Fruit fly (Drosophila melanogaster): ENCODE measurements around the gene Rpt3R.
A peak's percentile ranks its signal among the peaks of the same experiment; 100 is the strongest.

Rpt3R gene

DNA sequence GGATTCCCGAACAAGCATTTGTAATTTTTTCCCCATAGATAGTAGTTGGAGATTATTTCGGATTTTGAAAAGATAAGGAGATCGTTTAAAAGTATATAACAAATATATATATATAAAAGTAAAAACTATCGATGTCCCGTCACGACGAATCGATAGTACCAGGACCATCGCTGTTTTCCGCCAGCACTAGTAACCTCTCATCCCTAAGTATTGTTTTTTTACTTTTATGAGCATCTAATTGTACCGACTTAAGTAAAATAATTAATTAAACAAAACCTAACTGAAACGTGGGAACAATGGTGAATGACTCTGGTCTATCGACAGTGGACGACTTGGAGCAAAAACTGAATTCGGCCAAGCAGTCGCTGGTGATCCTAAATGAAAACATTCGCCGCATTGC, 15.6 kb downstream of the Rpt3R start, which contains the start of gene Pnn (continued):
- TF ChIP-seq cwo (GFP tag; optimal IDR thresholded peaks at IDR 0.05) (no peak), CG9797 (GFP tag; optimal IDR thresholded peaks at IDR 0.05) (peak; percentile 17), nmo (GFP tag; optimal IDR thresholded peaks at IDR 0.05) (peak; percentile 47), unc-4 (GFP tag; IDR thresholded peaks at IDR 0.05; ENCODE audit: partially characterized antibody) (peak; percentile 90), BEAF-32 (GFP tag; optimal IDR thresholded peaks at IDR 0.05) (peak; percentile 84), Nf-YA (GFP tag; IDR thresholded peaks at IDR 0.05) (no peak), bbx (GFP tag; IDR thresholded peaks at IDR 0.05; ENCODE audit: partially characterized antibody) (peak; percentile 88), CG1832 (GFP tag; optimal IDR thresholded peaks at IDR 0.05) (no peak), Mrtf (GFP tag; IDR thresholded peaks at IDR 0.05) (no peak), CG1529 (GFP tag; optimal IDR thresholded peaks at IDR 0.05) (no peak), CG32767 (GFP tag; IDR thresholded peaks at IDR 0.05) (0 out of 2 replicates have a peak, but pooled peaks have one; percentile 19), Fer3 (tag; optimal IDR thresholded peaks at IDR 0.05) (no peak), CG15479 (GFP tag; optimal IDR thresholded peaks at IDR 0.05) (no peak), Pdp1 (GFP tag; optimal IDR thresholded peaks at IDR 0.05) (no peak), Rx (GFP tag; IDR thresholded peaks at IDR 0.05) (no peak), nom (GFP tag; optimal IDR thresholded peaks at IDR 0.05) (no peak), cato (GFP tag; optimal IDR thresholded peaks at IDR 0.05; ENCODE audit: borderline replicate concordance) (no peak), Bteb2 (GFP tag; optimal IDR thresholded peaks at IDR 0.05) (no peak), CG9437 (GFP tag; optimal IDR thresholded peaks at IDR 0.05) (peak; percentile 22), H15 (GFP tag; IDR thresholded peaks at IDR 0.05) (no peak), CG15514 (GFP tag; optimal IDR thresholded peaks at IDR 0.05) (no peak), CG2712 (tag; optimal IDR thresholded peaks at IDR 0.05) (peak; percentile 42), gem (tag; optimal IDR thresholded peaks at IDR 0.05) (no peak), kah (GFP tag; optimal IDR thresholded peaks at IDR 0.05) (no peak), luna (GFP tag; optimal IDR thresholded peaks at IDR 0.05) (no peak), gcm2 (GFP tag; optimal IDR thresholded peaks at IDR 0.05) (no peak), bab2 (GFP tag; optimal IDR thresholded peaks at IDR 0.05) (no peak), Oaz (GFP tag; IDR thresholded peaks at IDR 0.05) (no peak), CG2202 (tag; optimal IDR thresholded peaks at IDR 0.05) (no peak), Dek (tag; optimal IDR thresholded peaks at IDR 0.05) (no peak), Optix (GFP tag; IDR thresholded peaks at IDR 0.05) (no peak), lola (GFP tag; optimal IDR thresholded peaks at IDR 0.05) (no peak), CG32772 (GFP tag; IDR thresholded peaks at IDR 0.05) (no peak), CG7556 (GFP tag; optimal IDR thresholded peaks at IDR 0.05) (no peak), CG6654 (GFP tag; optimal IDR thresholded peaks at IDR 0.05) (no peak), CG14667 (GFP tag; IDR thresholded peaks at IDR 0.05) (no peak), CG15696 (tag; optimal IDR thresholded peaks at IDR 0.05) (no peak), CG2678 (tag; optimal IDR thresholded peaks at IDR 0.05) (no peak), Antp (GFP tag; optimal IDR thresholded peaks at IDR 0.05) (no peak), CG9817 (tag; optimal IDR thresholded peaks at IDR 0.05) (no peak), CG30403 (GFP tag; optimal IDR thresholded peaks at IDR 0.05) (no peak), slp2 (GFP tag; optimal IDR thresholded peaks at IDR 0.05) (no peak), crc (GFP tag; optimal IDR thresholded peaks at IDR 0.05) (no peak), CG30431 (GFP tag; optimal IDR thresholded peaks at IDR 0.05) (no peak), CG32532 (GFP tag; IDR thresholded peaks at IDR 0.05) (no peak), Ravus (GFP tag; IDR thresholded peaks at IDR 0.05) (no peak), CG3281 (GFP tag; optimal IDR thresholded peaks at IDR 0.05) (no peak), H2.0 (GFP tag; IDR thresholded peaks at IDR 0.05) (no peak), da (GFP tag; optimal IDR thresholded peaks at IDR 0.05) (no peak), CG11695 (GFP tag; IDR thresholded peaks at IDR 0.05) (no peak), CG10267 (tag; optimal IDR thresholded peaks at IDR 0.05) (peak; percentile 40)
